Fruit fly (Drosophila melanogaster) whole organism: ENCODE measurements around the gene Or7a.

Experiments
- CG8478 ChIP-seq: fragments of >200 bp; optimal IDR thresholded peaks from 2 replicates; lab custom pipeline; 2018; ENCODE audit warnings: inconsistent platforms
- Dll ChIP-seq: fragments of >200 bp; optimal IDR thresholded peaks from 2 replicates; lab custom pipeline; 2017
- EcR ChIP-seq, 2 experiments: fragments of >200 bp; optimal IDR thresholded peaks; 2 replicates each; lab custom pipeline; 2017; ENCODE audit warnings: missing biosample characterization in 2 of 2, missing genetic modification characterization in 2 of 2, missing genetic modification reagents in 2 of 2
- pan ChIP-seq: fragments of >200 bp; optimal IDR thresholded peaks from 2 replicates; lab custom pipeline; 2017
- usp ChIP-seq: fragments of >200 bp; optimal IDR thresholded peaks from 2 replicates; lab custom pipeline; 2017; ENCODE audit warnings: missing biosample characterization, missing genetic modification characterization, mixed read lengths

- TF ChIP-seq Dll (no peak), usp (GFP tag; lab: Kevin White, UChicago) (no peak), EcR (GFP tag; optimal IDR thresholded peaks at IDR 0.05; lab: Kevin White, UChicago) (no peak), pan (lab: Kevin White, UChicago) (no peak), CG8478 (no peak)
Measured at dm6 chrX:8177030-8177349, 11.5 kb upstream of the Or7a start, which contains the start of gene slpr.
